Fruit fly (Drosophila melanogaster) Kc167 (cell line): Measurements from ENCODE around the gene Cpr67Fa2.

Experiments
- Myc ChIP-seq: fragments of >200 bp; optimal IDR thresholded peaks from 2 replicates; lab custom pipeline; 2017; ENCODE audit warnings: missing external identifiers
- h ChIP-seq: fragments of >200 bp; optimal IDR thresholded peaks from 3 replicates; lab custom pipeline; 2018; ENCODE audit warnings: missing external identifiers
- insv ChIP-seq: fragments of >200 bp; optimal IDR thresholded peaks from 3 replicates; lab custom pipeline; 2018; ENCODE audit warnings: missing external identifiers
- psq ChIP-seq: fragments of >200 bp; optimal IDR thresholded peaks from 2 replicates; lab custom pipeline; 2017; ENCODE audit warnings: missing external identifiers
- ttk ChIP-seq: sonication (Bioruptor generic); optimal IDR thresholded peaks from 2 replicates; lab custom pipeline; 2017; ENCODE audit warnings: missing external identifiers

- TF ChIP-seq Myc (lab: Kevin White, UChicago) (no peak), h (no peak), ttk (lab: Kevin White, UChicago) (no peak), psq (lab: Kevin White, UChicago) (no peak), insv (no peak)
Observed at dm6 chr3L:10853618-10854017, 37.9 kb upstream of the Cpr67Fa2 start.
